Fruit fly (Drosophila melanogaster) whole organism, embryonic: Measurements from ENCODE around the gene Kdm5.

Experiments used
- Atf3 ChIP-seq: fragments of 200-800 bp; sonication (Bioruptor generic); optimal IDR thresholded peaks from 3 replicates; lab custom pipeline; 2016; ENCODE audit warnings: missing biosample characterization, missing genetic modification characterization
- Bdp1 ChIP-seq: fragments of 200-800 bp; sonication (Bioruptor generic); optimal IDR thresholded peaks from 3 replicates; lab custom pipeline; 2016; ENCODE audit warnings: missing biosample characterization, missing genetic modification characterization
- C15 ChIP-seq: fragments of 200-800 bp; sonication (Bioruptor generic); IDR thresholded peaks from 3 replicates; pipeline ENCODE4 v1.3.6; 2022; ENCODE audit warnings: missing biosample characterization, missing genetic modification characterization
- CG10654 ChIP-seq: fragments of 200-800 bp; sonication (Bioruptor generic); optimal IDR thresholded peaks from 2 replicates; lab custom pipeline; 2016; ENCODE audit warnings: missing biosample characterization, missing genetic modification characterization
- CG10959 ChIP-seq: fragments of 200-800 bp; sonication (Bioruptor generic); IDR thresholded peaks from 2 replicates; pipeline ENCODE4 v1.3.6; 2022; ENCODE audit warnings: missing biosample characterization, missing genetic modification characterization
- CG11247 ChIP-seq: fragments of 200-800 bp; sonication (Bioruptor generic); IDR thresholded peaks from 2 replicates; pipeline ENCODE4 v1.3.6; 2022; ENCODE audit warnings: missing biosample characterization, missing genetic modification characterization
- CG12219 ChIP-seq: fragments of 200-800 bp; sonication (Bioruptor generic); optimal IDR thresholded peaks from 3 replicates; lab custom pipeline; 2018; ENCODE audit warnings: missing biosample characterization, mild to moderate bottlenecking, missing genetic modification characterization
- CG12659 ChIP-seq: fragments of 200-800 bp; sonication (Bioruptor generic); optimal IDR thresholded peaks from 3 replicates; lab custom pipeline; 2017; ENCODE audit warnings: mild to moderate bottlenecking, missing biosample characterization, missing genetic modification reagents, missing genetic modification characterization
- CG12744 ChIP-seq: fragments of 200-800 bp; sonication (Bioruptor generic); optimal IDR thresholded peaks from 2 replicates; lab custom pipeline; 2016; ENCODE audit warnings: missing biosample characterization, missing genetic modification characterization
- CG13287 ChIP-seq: fragments of 200-800 bp; sonication (Bioruptor generic); IDR thresholded peaks from 2 replicates; pipeline ENCODE4 v1.3.6; 2022; ENCODE audit warnings: missing biosample characterization, missing genetic modification characterization; ENCODE audit not compliant: partially characterized antibody
- CG14710 ChIP-seq: fragments of 200-800 bp; sonication (Bioruptor generic); optimal IDR thresholded peaks from 3 replicates; lab custom pipeline; 2019; ENCODE audit warnings: missing biosample characterization, mild to moderate bottlenecking, missing genetic modification characterization, moderate library complexity
- CG15011 ChIP-seq: fragments of 200-800 bp; sonication (Bioruptor generic); optimal IDR thresholded peaks from 3 replicates; lab custom pipeline; 2018; ENCODE audit warnings: missing biosample characterization, mild to moderate bottlenecking, missing genetic modification characterization
- CG18476 ChIP-seq: fragments of 200-800 bp; sonication (Bioruptor generic); optimal IDR thresholded peaks from 2 replicates; lab custom pipeline; 2016; ENCODE audit warnings: missing biosample characterization, mild to moderate bottlenecking, missing genetic modification characterization
- CG2129 ChIP-seq: fragments of 200-800 bp; sonication (Bioruptor generic); IDR thresholded peaks from 2 replicates; pipeline ENCODE4 v1.3.6; 2022; ENCODE audit warnings: missing biosample characterization, missing genetic modification characterization; ENCODE audit not compliant: partially characterized antibody
- CG34224 ChIP-seq: fragments of 200-800 bp; sonication (Bioruptor generic); IDR thresholded peaks from 3 replicates; pipeline ENCODE4 v1.3.6; 2022; ENCODE audit warnings: missing biosample characterization, missing genetic modification characterization; ENCODE audit not compliant: partially characterized antibody
- CG4328 ChIP-seq: fragments of 200-800 bp; sonication (Bioruptor generic); optimal IDR thresholded peaks from 3 replicates; lab custom pipeline; 2017; ENCODE audit warnings: missing biosample characterization, missing genetic modification reagents, missing genetic modification characterization
- CG4820 ChIP-seq: fragments of 200-800 bp; sonication (Bioruptor generic); optimal IDR thresholded peaks from 3 replicates; lab custom pipeline; 2016; ENCODE audit warnings: missing biosample characterization, missing genetic modification characterization
- CG5953 ChIP-seq: fragments of 200-800 bp; sonication (Bioruptor generic); IDR thresholded peaks from 2 replicates; pipeline ENCODE4 v1.3.6; 2022; ENCODE audit warnings: missing biosample characterization, missing genetic modification characterization
- CG6175 ChIP-seq: fragments of 200-800 bp; sonication (Bioruptor generic); IDR thresholded peaks from 3 replicates; pipeline ENCODE4 v1.3.6; 2022; ENCODE audit warnings: missing biosample characterization, missing genetic modification characterization
- CG6272 ChIP-seq: fragments of 200-800 bp; sonication (Bioruptor generic); IDR thresholded peaks from 2 replicates; pipeline ENCODE4 v1.3.6; 2022; ENCODE audit warnings: missing biosample characterization, missing genetic modification characterization
- CG7928 ChIP-seq: fragments of 200-800 bp; sonication (Bioruptor generic); optimal IDR thresholded peaks from 2 replicates; lab custom pipeline; 2017; ENCODE audit warnings: missing biosample characterization, mild to moderate bottlenecking, missing genetic modification characterization
- CG7987 ChIP-seq: fragments of 200-800 bp; sonication (Bioruptor generic); optimal IDR thresholded peaks from 2 replicates; lab custom pipeline; 2018; ENCODE audit warnings: missing biosample characterization, mild to moderate bottlenecking, missing genetic modification characterization, moderate library complexity
- CG8765 ChIP-seq: fragments of 200-800 bp; sonication (Bioruptor generic); IDR thresholded peaks from 2 replicates; pipeline ENCODE4 v1.3.6; 2022; ENCODE audit warnings: missing biosample characterization, missing genetic modification characterization
- CG9797 ChIP-seq: fragments of 200-800 bp; sonication (Bioruptor generic); optimal IDR thresholded peaks from 3 replicates; lab custom pipeline; 2018; ENCODE audit warnings: missing biosample characterization, mild to moderate bottlenecking, missing genetic modification characterization
- CkIIα-i1 ChIP-seq: fragments of 200-800 bp; sonication (Bioruptor generic); IDR thresholded peaks from 2 replicates; pipeline ENCODE4 v1.3.6; 2022; ENCODE audit warnings: missing biosample characterization, missing genetic modification characterization
- CrebB ChIP-seq: fragments of 200-800 bp; sonication (Bioruptor generic); optimal IDR thresholded peaks from 3 replicates; lab custom pipeline; 2018; ENCODE audit warnings: missing biosample characterization, mild to moderate bottlenecking, missing genetic modification characterization
- D19A ChIP-seq: fragments of 200-800 bp; optimal IDR thresholded peaks from 3 replicates; lab custom pipeline; 2019; ENCODE audit warnings: missing biosample characterization, mild to moderate bottlenecking, missing genetic modification characterization, moderate library complexity
- Fer2 ChIP-seq: fragments of 200-800 bp; sonication (Bioruptor generic); optimal IDR thresholded peaks from 2 replicates; lab custom pipeline; 2018; ENCODE audit warnings: missing biosample characterization, mild to moderate bottlenecking, missing genetic modification characterization, moderate library complexity
- HLH4C ChIP-seq: fragments of 200-800 bp; sonication (Bioruptor generic); IDR thresholded peaks from 3 replicates; pipeline ENCODE4 v1.3.6; 2022; ENCODE audit warnings: missing biosample characterization, missing genetic modification characterization; ENCODE audit not compliant: partially characterized antibody
- Nf-YC ChIP-seq: fragments of 200-800 bp; optimal IDR thresholded peaks from 3 replicates; lab custom pipeline; 2019; ENCODE audit warnings: missing biosample characterization, mild to moderate bottlenecking, missing genetic modification characterization, moderate library complexity
- Oli ChIP-seq: fragments of 200-800 bp; sonication (Bioruptor generic); optimal IDR thresholded peaks from 2 replicates; lab custom pipeline; 2018; ENCODE audit warnings: missing biosample characterization, mild to moderate bottlenecking, missing genetic modification characterization, moderate library complexity
- Optix ChIP-seq: fragments of 200-800 bp; sonication (Bioruptor generic); IDR thresholded peaks from 3 replicates; pipeline ENCODE4 v1.3.6; 2022; ENCODE audit warnings: missing biosample characterization, missing genetic modification characterization
- Ravus ChIP-seq: fragments of 200-800 bp; sonication (Bioruptor generic); IDR thresholded peaks from 2 replicates; pipeline ENCODE4 v1.3.6; 2022; ENCODE audit warnings: missing biosample characterization, missing genetic modification characterization
- bowl ChIP-seq: fragments of 200-800 bp; sonication (Bioruptor generic); IDR thresholded peaks from 2 replicates; pipeline ENCODE4 v1.3.6; 2022; ENCODE audit warnings: missing biosample characterization, missing genetic modification characterization
- corto ChIP-seq: fragments of 200-800 bp; sonication (Bioruptor generic); optimal IDR thresholded peaks from 2 replicates; lab custom pipeline; 2016; ENCODE audit warnings: missing biosample characterization, mild to moderate bottlenecking, missing genetic modification characterization, moderate library complexity
- crc ChIP-seq: fragments of 200-800 bp; sonication (Bioruptor generic); optimal IDR thresholded peaks from 2 replicates; lab custom pipeline; 2016; ENCODE audit warnings: missing biosample characterization, missing genetic modification characterization
- croc ChIP-seq: fragments of 200-800 bp; sonication (Bioruptor generic); conservative IDR thresholded peaks from 3 replicates; pipeline ENCODE4 v1.3.6; 2022; ENCODE audit warnings: missing biosample characterization, missing genetic modification characterization
- ftz-f1 ChIP-seq: fragments of 200-800 bp; sonication (Bioruptor generic); optimal IDR thresholded peaks from 2 replicates; lab custom pipeline; 2016; ENCODE audit warnings: missing biosample characterization, missing genetic modification characterization
- grn ChIP-seq: fragments of 200-800 bp; sonication (Bioruptor generic); optimal IDR thresholded peaks from 3 replicates; lab custom pipeline; 2017; ENCODE audit warnings: missing biosample characterization, missing genetic modification characterization
- gsb-n ChIP-seq: fragments of 200-800 bp; sonication (Bioruptor generic); optimal IDR thresholded peaks from 3 replicates; lab custom pipeline; 2018; ENCODE audit warnings: missing biosample characterization, mild to moderate bottlenecking, missing genetic modification characterization
- hb ChIP-seq: fragments of 200-800 bp; sonication (Bioruptor generic); IDR thresholded peaks from 3 replicates; pipeline ENCODE4 v1.3.6; 2022; ENCODE audit warnings: missing biosample characterization, missing genetic modification characterization; ENCODE audit not compliant: partially characterized antibody
- hbn ChIP-seq: fragments of 200-800 bp; sonication (Bioruptor generic); IDR thresholded peaks from 2 replicates; pipeline ENCODE4 v1.3.6; 2022; ENCODE audit warnings: missing biosample characterization, missing genetic modification characterization; ENCODE audit not compliant: partially characterized antibody
- ind ChIP-seq: fragments of 200-800 bp; sonication (Bioruptor generic); optimal IDR thresholded peaks from 3 replicates; lab custom pipeline; 2016; ENCODE audit warnings: missing biosample characterization, missing genetic modification characterization
- nmo ChIP-seq: fragments of 200-800 bp; sonication (Bioruptor generic); optimal IDR thresholded peaks from 2 replicates; lab custom pipeline; 2018; ENCODE audit warnings: missing biosample characterization, mild to moderate bottlenecking, missing genetic modification characterization, moderate library complexity
- otp ChIP-seq: fragments of 200-800 bp; sonication (Bioruptor generic); IDR thresholded peaks from 3 replicates; pipeline ENCODE4, ENCODE4 v1.3.6; 2022; ENCODE audit warnings: missing biosample characterization, missing genetic modification characterization
- psq ChIP-seq: fragments of 200-800 bp; sonication (Bioruptor generic); optimal IDR thresholded peaks from 2 replicates; lab custom pipeline; 2017; ENCODE audit warnings: missing biosample characterization, missing genetic modification characterization
- ro ChIP-seq: fragments of 200-800 bp; sonication (Bioruptor generic); IDR thresholded peaks from 2 replicates; pipeline ENCODE4 v1.3.6; 2022; ENCODE audit warnings: missing biosample characterization, missing genetic modification characterization
- sc ChIP-seq, 3 experiments: fragments of >200 bp in 2 of 3; fragments of 200-800 bp in 1 of 3; sonication (Bioruptor generic) in 1 of 3; optimal IDR thresholded peaks; 2 replicates in 2 of 3; 3 replicates in 1 of 3; lab custom pipeline; 2017; ENCODE audit warnings: mild to moderate bottlenecking in 1 of 3, missing biosample characterization in 1 of 3, missing genetic modification characterization in 1 of 3, missing genetic modification reagents in 1 of 3
- sens ChIP-seq: fragments of 200-800 bp; sonication (Bioruptor generic); peaks from one replicate; lab custom pipeline; 2016; ENCODE audit warnings: missing biosample characterization, missing genetic modification characterization
- z ChIP-seq: fragments of 200-800 bp; sonication (Bioruptor generic); IDR thresholded peaks from 3 replicates; pipeline ENCODE4 v1.3.6; 2022; ENCODE audit warnings: missing biosample characterization, missing genetic modification characterization
- zf30C ChIP-seq: fragments of 200-800 bp; sonication (Bioruptor generic); optimal IDR thresholded peaks from 3 replicates; lab custom pipeline; 2018; ENCODE audit warnings: missing biosample characterization, mild to moderate bottlenecking, missing genetic modification characterization

The Kdm5 gene

DNA sequence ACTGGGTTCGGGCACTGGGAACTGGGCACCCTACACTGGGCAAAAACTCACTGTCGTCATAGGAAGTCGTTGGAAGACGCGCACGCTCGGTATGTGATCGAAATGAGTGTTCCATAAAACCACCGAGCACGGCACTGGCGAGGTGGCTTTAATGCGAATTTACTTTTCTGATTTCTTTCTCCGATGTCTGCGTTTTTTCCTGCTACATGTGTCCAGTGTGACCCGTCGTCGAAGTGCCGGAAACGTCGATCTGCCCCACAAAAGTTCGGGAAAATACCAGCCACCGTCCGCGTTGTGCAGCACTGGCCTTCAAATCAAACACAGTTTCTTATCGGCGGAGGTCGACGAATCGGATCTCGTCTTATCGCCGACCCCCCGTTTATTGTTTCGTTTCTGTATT is at the start of gene Kdm5 (continued):
- TF ChIP-seq otp (GFP tag; lab: Robert Waterston, UW) (no peak), ind (GFP tag; lab: Kevin White, UChicago) (no peak), CG12659 (peak; percentile 76), CkIIα-i1 (GFP tag; lab: Robert Waterston, UW) (no peak), CG2129 (GFP tag; lab: Robert Waterston, UW) (no peak), CG13287 (GFP tag; lab: Robert Waterston, UW) (peak; percentile 24; the same call in 1 of the 2 replicates), CG10959 (no peak), Ravus (GFP tag; lab: Robert Waterston, UW) (no peak), z (no peak), hbn (GFP tag; lab: Robert Waterston, UW) (no peak), grn (GFP tag; lab: Kevin White, UChicago) (peak; percentile 90), psq (no peak), CG12744 (GFP tag; lab: Kevin White, UChicago) (no peak), ro (GFP tag; lab: Robert Waterston, UW) (no peak), Optix (GFP tag; lab: Robert Waterston, UW) (no peak), zf30C (GFP tag; lab: Kevin White, UChicago) (no peak), CG6175 (GFP tag; lab: Robert Waterston, UW) (no peak), CG8765 (GFP tag; lab: Robert Waterston, UW) (0 out of 2 replicates have a peak, but pooled peaks have one; percentile 15), gsb-n (tag; lab: Kevin White, UChicago) (no peak), Oli (no peak), CG15011 (no peak), CG7928 (GFP tag; lab: Kevin White, UChicago) (no peak), CG4328 (GFP tag; lab: Kevin White, UChicago) (peak; percentile 36), sens (peak; percentile 53), CG34224 (no peak), ftz-f1 (GFP tag; lab: Kevin White, UChicago) (peak; percentile 88), sc (optimal IDR thresholded peaks at IDR 0.05; lab: Kevin White, UChicago) (no peak), sc (GFP tag; optimal IDR thresholded peaks at IDR 0.05; lab: Kevin White, UChicago) (no peak), Bdp1 (GFP tag; lab: Kevin White, UChicago) (no peak), CG9797 (GFP tag; lab: Kevin White, UChicago) (peak; percentile 89), Nf-YC (peak; percentile 68), hb (no peak), C15 (GFP tag; lab: Robert Waterston, UW) (no peak), CG18476 (no peak), CG7987 (GFP tag; lab: Kevin White, UChicago) (peak; percentile 47), croc (GFP tag; lab: Robert Waterston, UW) (no peak; the same call in 2 of the 3 replicates), HLH4C (GFP tag; lab: Robert Waterston, UW) (no peak), CG6272 (no peak), CG4820 (GFP tag; lab: Kevin White, UChicago) (no peak), D19A (no peak), CG12219 (GFP tag; lab: Kevin White, UChicago) (no peak), Fer2 (no peak), crc (GFP tag; lab: Kevin White, UChicago) (no peak), corto (GFP tag; lab: Kevin White, UChicago) (no peak), nmo (GFP tag; lab: Kevin White, UChicago) (peak; percentile 25), CrebB (tag; lab: Kevin White, UChicago) (peak; percentile 14), CG11247 (peak; percentile 41; the same call in 1 of the 2 replicates), Atf3 (GFP tag; lab: Kevin White, UChicago) (no peak), CG14710 (tag; lab: Kevin White, UChicago) (peak; percentile 46), CG5953 (GFP tag; lab: Robert Waterston, UW) (no peak), CG10654 (GFP tag; lab: Kevin White, UChicago) (no peak), bowl (GFP tag; lab: Robert Waterston, UW) (no peak)
